Worm (Caenorhabditis elegans): ENCODE results near the gene pdha-1.

The pdha-1 gene

DNA sequence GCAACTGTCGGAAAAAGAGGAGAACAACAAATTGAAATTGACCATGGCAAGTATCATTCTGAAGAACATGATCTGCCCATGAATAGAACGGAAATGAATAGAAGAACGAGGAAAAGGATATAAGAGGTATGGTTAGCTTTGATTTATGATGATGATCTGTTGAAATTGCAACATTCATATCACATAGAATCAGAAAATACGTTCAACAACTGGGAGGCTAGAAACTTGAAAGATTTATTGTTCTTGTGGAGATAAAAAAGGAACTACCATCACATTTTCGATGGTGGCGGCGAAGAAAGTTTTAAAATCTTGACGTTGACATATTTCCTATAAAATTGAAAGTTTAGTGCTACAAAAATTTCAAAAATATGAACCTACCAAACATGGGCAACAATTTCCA lies 27.2 kb downstream of the pdha-1 start:
- TF ChIP-seq crh-2 (tag; optimal IDR thresholded peaks at IDR 0.05), result no peak
- TF ChIP-seq Y55F3AM.14 (GFP tag; optimal IDR thresholded peaks at IDR 0.05), result no peak
- no peak for TF ChIP-seq nhr-129 (tag; optimal IDR thresholded peaks at IDR 0.05)
- no peak for TF ChIP-seq R02D3.7 (tag; optimal IDR thresholded peaks at IDR 0.05)
- TF ChIP-seq unc-39 (tag; optimal IDR thresholded peaks at IDR 0.05), result no peak
- no peak for TF ChIP-seq alr-1 (tag; optimal IDR thresholded peaks at IDR 0.05)
- no peak for TF ChIP-seq sem-4 (tag; optimal IDR thresholded peaks at IDR 0.05)
- TF ChIP-seq blmp-1 (tag; optimal IDR thresholded peaks at IDR 0.05; ENCODE audit: insufficient read depth), result no peak
- no peak for TF ChIP-seq ztf-11 (tag; optimal IDR thresholded peaks at IDR 0.05)
- TF ChIP-seq nhr-77 (tag; optimal IDR thresholded peaks at IDR 0.05), result no peak
- no peak for TF ChIP-seq ztf-1 (GFP tag; conservative IDR thresholded peaks at IDR 0.05)
- no peak for TF ChIP-seq sma-3 (GFP tag; optimal IDR thresholded peaks at IDR 0.05)
- no peak for TF ChIP-seq skn-1 (tag; optimal IDR thresholded peaks at IDR 0.05)
- no peak for TF ChIP-seq mab-5 (tag; optimal IDR thresholded peaks at IDR 0.05)

DNA sequence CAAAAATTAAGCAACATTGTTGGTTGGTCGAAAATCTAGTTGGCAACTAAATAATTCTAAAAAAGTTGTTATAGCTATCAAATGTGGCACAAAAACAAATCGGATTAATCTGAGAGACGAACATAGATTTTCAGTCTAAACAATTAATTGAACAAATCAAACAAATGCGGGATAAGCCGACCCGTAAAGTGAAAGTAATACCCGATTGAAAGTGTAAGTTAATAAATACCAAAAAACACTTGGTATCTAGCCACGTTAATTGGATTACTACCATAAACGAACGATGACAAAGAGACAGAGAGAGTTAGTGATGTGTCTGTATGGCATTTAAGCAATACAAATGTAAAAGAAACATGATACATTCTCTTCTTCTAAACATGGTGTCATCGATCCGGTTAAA lies 27.8 kb downstream of the pdha-1 start:
- TF ChIP-seq blmp-1 (tag; optimal IDR thresholded peaks at IDR 0.05; ENCODE audit: insufficient read depth), result peak; percentile 68
- TF ChIP-seq nhr-237 (tag; optimal IDR thresholded peaks at IDR 0.05), result no peak

DNA sequence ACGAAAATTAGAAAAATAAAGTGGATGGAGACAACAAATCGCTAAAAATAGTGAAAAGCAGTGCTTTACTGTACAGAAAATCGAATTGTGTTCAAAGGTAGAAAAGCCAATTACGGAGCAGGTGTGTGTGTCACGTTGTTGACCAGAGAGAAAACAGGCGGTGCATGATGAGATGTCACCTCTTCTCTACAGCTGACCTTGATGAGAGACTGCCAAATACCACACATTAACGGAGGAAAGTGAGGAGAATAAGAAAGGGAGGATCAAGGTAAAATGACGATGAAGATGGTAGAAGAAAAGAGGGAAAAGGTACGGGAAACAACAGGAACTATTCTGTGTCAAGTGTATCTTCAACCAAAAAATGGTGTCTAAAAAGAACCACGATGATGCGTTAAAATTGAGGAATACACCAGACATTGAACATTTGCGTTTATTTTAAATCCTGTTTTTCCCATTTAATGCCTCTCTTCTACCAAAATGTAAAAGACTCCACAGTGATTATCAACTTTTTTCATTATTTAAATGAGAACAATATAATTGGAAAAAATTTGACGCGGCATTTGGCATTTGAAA lies 33.2 kb downstream of the pdha-1 start:
- TF ChIP-seq R02D3.7 (tag; optimal IDR thresholded peaks at IDR 0.05) (no peak), nhr-129 (tag; optimal IDR thresholded peaks at IDR 0.05) (peak; percentile 52), nhr-25 (tag; optimal IDR thresholded peaks at IDR 0.05) (peak; percentile 78)

DNA sequence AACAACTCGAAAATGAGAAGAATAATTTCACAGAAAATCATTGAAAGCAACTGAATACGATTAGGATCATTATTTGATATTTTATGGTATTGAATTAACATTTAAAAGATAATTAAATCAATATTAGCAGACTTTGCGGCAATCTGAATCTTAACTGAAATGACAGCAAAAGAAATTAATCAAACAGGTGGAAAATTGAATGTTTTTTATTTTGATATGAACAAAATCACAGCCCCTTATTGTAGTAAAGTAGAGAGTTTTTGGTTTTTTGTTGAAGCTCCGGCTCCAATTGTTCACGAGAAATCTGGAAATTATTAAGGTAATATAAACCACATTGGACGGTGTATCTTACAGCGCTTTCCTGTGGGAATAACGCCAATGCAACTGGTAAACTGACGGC lies 36.0 kb downstream of the pdha-1 start, which contains the start of gene sre-2:
Gene sre-2 (minus strand): TSS at position 101 of the 400 bp plus-strand sequence.
- no peak for TF ChIP-seq sma-3 (GFP tag; optimal IDR thresholded peaks at IDR 0.05)
- TF ChIP-seq R02D3.7 (tag; optimal IDR thresholded peaks at IDR 0.05), result no peak
- TF ChIP-seq ztf-4 (tag; optimal IDR thresholded peaks at IDR 0.05), result no peak
- no peak for TF ChIP-seq F13H6.1 (tag; optimal IDR thresholded peaks at IDR 0.05)
- TF ChIP-seq skn-1 (tag; optimal IDR thresholded peaks at IDR 0.05), result no peak
- no peak for TF ChIP-seq ama-1 (optimal IDR thresholded peaks at IDR 0.05)
- TF ChIP-seq lsy-2 (tag; optimal IDR thresholded peaks at IDR 0.05), result no peak
- no peak for TF ChIP-seq Y55F3AM.14 (GFP tag; optimal IDR thresholded peaks at IDR 0.05)
- no peak for TF ChIP-seq crh-2 (tag; optimal IDR thresholded peaks at IDR 0.05)
- no peak for TF ChIP-seq fos-1 (tag; optimal IDR thresholded peaks at IDR 0.05)
- TF ChIP-seq lin-11 (tag; optimal IDR thresholded peaks at IDR 0.05), result no peak
- TF ChIP-seq mdl-1 (tag; optimal IDR thresholded peaks at IDR 0.05), result no peak
- no peak for TF ChIP-seq sem-4 (tag; optimal IDR thresholded peaks at IDR 0.05)
- no peak for TF ChIP-seq nhr-25 (tag; optimal IDR thresholded peaks at IDR 0.05)
- no peak for TF ChIP-seq mbf-1 (tag; optimal IDR thresholded peaks at IDR 0.05)
- TF ChIP-seq ceh-82 (tag; optimal IDR thresholded peaks at IDR 0.05), result no peak
- no peak for TF ChIP-seq ztf-11 (tag; optimal IDR thresholded peaks at IDR 0.05)
- TF ChIP-seq peb-1 (tag; optimal IDR thresholded peaks at IDR 0.05), result no peak
- TF ChIP-seq nhr-10 (tag; optimal IDR thresholded peaks at IDR 0.05), result no peak

DNA sequence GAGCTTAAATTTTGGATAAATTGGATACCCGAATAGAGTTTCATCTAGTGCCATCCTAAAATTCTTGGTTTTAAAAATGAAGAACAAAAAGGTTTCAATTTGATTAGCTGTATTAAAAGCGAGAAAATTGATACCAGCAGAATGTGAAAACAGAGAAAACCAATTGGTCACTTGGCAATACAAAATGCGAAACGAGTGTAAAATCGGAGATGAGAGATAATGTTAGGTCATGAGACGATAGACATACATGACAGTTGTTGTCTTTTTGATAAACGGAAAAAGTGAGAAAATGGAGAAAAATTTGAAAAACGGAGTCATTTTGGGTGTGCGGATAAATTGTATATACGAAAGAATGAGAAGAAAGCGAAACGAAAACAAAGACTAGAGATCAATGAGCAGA lies 38.9 kb downstream of the pdha-1 start, which contains the start of gene sfxn-5:
Gene sfxn-5 (minus strand): TSS at position 55 of the 400 bp plus-strand sequence.
- TF ChIP-seq blmp-1 (tag; optimal IDR thresholded peaks at IDR 0.05; ENCODE audit: insufficient read depth) (peak; percentile 42), zag-1 (tag; optimal IDR thresholded peaks at IDR 0.05) (no peak), lsy-2 (tag; optimal IDR thresholded peaks at IDR 0.05) (peak in 1 of 2 experiments; percentile 45), sma-3 (GFP tag; optimal IDR thresholded peaks at IDR 0.05) (no peak), ceh-82 (tag; optimal IDR thresholded peaks at IDR 0.05) (no peak), F13H6.1 (tag; optimal IDR thresholded peaks at IDR 0.05) (peak; percentile 33), sma-9 (GFP tag; optimal IDR thresholded peaks at IDR 0.05) (peak; percentile 34), sma-9 (tag; optimal IDR thresholded peaks at IDR 0.05) (no peak), nhr-129 (tag; optimal IDR thresholded peaks at IDR 0.05) (peak; percentile 40), fos-1 (tag; optimal IDR thresholded peaks at IDR 0.05) (peak; percentile 74), C34F6.9 (tag; optimal IDR thresholded peaks at IDR 0.05) (peak; percentile 38), skn-1 (tag; optimal IDR thresholded peaks at IDR 0.05) (peak; percentile 4), crh-2 (tag; optimal IDR thresholded peaks at IDR 0.05) (peak; percentile 10)
